Worm (Caenorhabditis elegans) whole organism, L4 larva: ENCODE data around the gene zip-6.
"Not testable (repeated sequence)": the region's sequence is repeated elsewhere in the genome, so short reads cannot be mapped to it uniquely, and the experiment has no call there.

Experiments
- ama-1 ChIP-seq: fragments of 150-350 bp; optimal IDR thresholded peaks from 2 replicates; lab custom pipeline; 2014; ENCODE audit warnings: inconsistent platforms, mixed read lengths
- daf-8 ChIP-seq: fragments of 200-800 bp; sonication (Bioruptor generic); IDR thresholded peaks from 2 replicates; pipeline ENCODE4 v1.3.6; 2022; ENCODE audit warnings: missing genetic modification characterization, missing compliant biosample characterization
- nhr-28 ChIP-seq: fragments of 150-350 bp; optimal IDR thresholded peaks from 2 replicates; lab custom pipeline; 2014; ENCODE audit warnings: missing biosample characterization, missing genetic modification characterization
- nhr-77 ChIP-seq: fragments of 150-350 bp; optimal IDR thresholded peaks from 2 replicates; lab custom pipeline; 2014; ENCODE audit warnings: missing biosample characterization, missing genetic modification characterization
- saeg-2 ChIP-seq: fragments of 200-800 bp; sonication (Bioruptor generic); IDR thresholded peaks from 2 replicates; pipeline ENCODE4 v1.3.6; 2022; ENCODE audit warnings: missing genetic modification reagents, missing genetic modification characterization, missing compliant biosample characterization
- snpc-4 ChIP-seq: fragments of 150-350 bp; optimal IDR thresholded peaks from 2 replicates; lab custom pipeline; 2014; ENCODE audit warnings: missing biosample characterization, missing genetic modification characterization
- unc-62 ChIP-seq, 3 experiments: fragments of 150-350 bp in 1 of 3; sonication (generic microtip); optimal IDR thresholded peaks in 2 of 3; peaks in 1 of 3; 1 replicate in 1 of 3; 2 replicates in 2 of 3; lab custom pipeline; 2014 to 2017; ENCODE audit warnings: missing biosample characterization in 3 of 3, missing genetic modification characterization in 3 of 3, missing genetic modification reagents in 3 of 3, missing genotype in 1 of 3

ce11 chrIV:11263101-11263500, 45.2 kb upstream of the zip-6 start, which contains the start of gene col-126:
- not testable (repeated sequence) for TF ChIP-seq snpc-4 (tag; lab: Kevin White, UChicago); nhr-77 (tag; lab: Kevin White, UChicago); daf-8 (GFP tag; lab: Robert Waterston, UW); nhr-28 (tag; lab: Kevin White, UChicago); ama-1; unc-62 (GFP tag; optimal IDR thresholded peaks at IDR 0.05 in 1 of 2; lab: Kevin White, UChicago); unc-62 (tag; optimal IDR thresholded peaks at IDR 0.05; lab: Kevin White, UChicago); saeg-2 (GFP tag; lab: Robert Waterston, UW)
